1 fruit fly cellular context compared by ENCODE assay signal in genomic region chr3R:14656760-14657604, dm6.
A peak's percentile ranks its signal among the peaks of the same experiment; 100 is the strongest.
TF ChIP-seq lines count a peak whose summit lies in the region.

CG3505 (plus strand) TSS chr3R:14657447.

TF ChIP-seq in whole organism, embryonic, 481 proteins besides CTCF, POLR2A, EP300 and RAD21 (continued from another document and continues in another):
- TF ChIP-seq fd96Cb (tag; optimal IDR thresholded peaks at IDR 0.05; lab: Kevin White, UChicago) (peak; percentile 16), ap (GFP tag; IDR thresholded peaks at IDR 0.05; lab: Robert Waterston, UW) (no peak; the same call in 1 of the 2 replicates), tup (GFP tag; optimal IDR thresholded peaks at IDR 0.05; lab: Kevin White, UChicago) (no peak), CG10274 (GFP tag; optimal IDR thresholded peaks at IDR 0.05; lab: Kevin White, UChicago) (peak; percentile 78), Atf6 (GFP tag; IDR thresholded peaks at IDR 0.05; lab: Robert Waterston, UW) (no peak; the same call in 1 of the 2 replicates), YL-1 (GFP tag; optimal IDR thresholded peaks at IDR 0.05; lab: Kevin White, UChicago) (no peak), CG17186 (GFP tag; optimal IDR thresholded peaks at IDR 0.05; lab: Kevin White, UChicago) (peak; percentile 20), CG1832 (GFP tag; optimal IDR thresholded peaks at IDR 0.05; lab: Kevin White, UChicago) (no peak), ci (GFP tag; IDR thresholded peaks at IDR 0.05; lab: Robert Waterston, UW) (no peak), MESR4 (GFP tag; optimal IDR thresholded peaks at IDR 0.05; lab: Kevin White, UChicago) (no peak), Ravus (GFP tag; IDR thresholded peaks at IDR 0.05; lab: Robert Waterston, UW) (no peak), CG13287 (GFP tag; IDR thresholded peaks at IDR 0.05; lab: Robert Waterston, UW; ENCODE audit: partially characterized antibody) (peak; percentile 50), Tbp (GFP tag; optimal IDR thresholded peaks at IDR 0.05; lab: Kevin White, UChicago) (no peak), lbe (GFP tag; optimal IDR thresholded peaks at IDR 0.05; lab: Kevin White, UChicago) (no peak), CG11560 (tag; IDR thresholded peaks at IDR 0.05; lab: Robert Waterston, UW) (no peak), hth (optimal IDR thresholded peaks at IDR 0.05; lab: Kevin White, UChicago) (no peak), zen (tag; optimal IDR thresholded peaks at IDR 0.05; lab: Kevin White, UChicago) (no peak), sens-2 (GFP tag; IDR thresholded peaks at IDR 0.05; lab: Robert Waterston, UW) (no peak), C15 (GFP tag; IDR thresholded peaks at IDR 0.05; lab: Robert Waterston, UW) (no peak), gem (tag; optimal IDR thresholded peaks at IDR 0.05; lab: Kevin White, UChicago) (no peak), NC2β (GFP tag; optimal IDR thresholded peaks at IDR 0.05; lab: Kevin White, UChicago) (peak; percentile 38), CG3726 (GFP tag; IDR thresholded peaks at IDR 0.05; lab: Robert Waterston, UW) (no peak), bbx (GFP tag; IDR thresholded peaks at IDR 0.05; lab: Robert Waterston, UW; ENCODE audit: partially characterized antibody) (peak; percentile 50; the same call in 1 of the 2 replicates), CG6689 (GFP tag; IDR thresholded peaks at IDR 0.05; lab: Robert Waterston, UW) (no peak), disco-r (GFP tag; optimal IDR thresholded peaks at IDR 0.05; lab: Kevin White, UChicago) (no peak), vnd (GFP tag; IDR thresholded peaks at IDR 0.05; lab: Robert Waterston, UW; ENCODE audit: partially characterized antibody) (peak; percentile 33; the same call in 1 of the 3 replicates), Dbx (GFP tag; IDR thresholded peaks at IDR 0.05; lab: Robert Waterston, UW) (peak; percentile 56; the same call in 2 of the 3 replicates), CG16779 (GFP tag; IDR thresholded peaks at IDR 0.05; lab: Robert Waterston, UW) (no peak), chinmo (GFP tag; IDR thresholded peaks at IDR 0.05; lab: Robert Waterston, UW; ENCODE audit: partially characterized antibody) (0 out of 4 replicates have a peak, but pooled peaks have one; percentile 48), CG18619 (GFP tag; optimal IDR thresholded peaks at IDR 0.05; lab: Kevin White, UChicago) (peak; percentile 6), tgo (GFP tag; IDR thresholded peaks at IDR 0.05; lab: Robert Waterston, UW) (peak; percentile 36; the same call in 2 of the 3 replicates), usp (GFP tag; optimal IDR thresholded peaks at IDR 0.05; lab: Kevin White, UChicago) (no peak), CG42726 (GFP tag; IDR thresholded peaks at IDR 0.05; lab: Robert Waterston, UW; ENCODE audit: partially characterized antibody) (0 out of 2 replicates have a peak, but pooled peaks have one; percentile 48), E2f2 (GFP tag; IDR thresholded peaks at IDR 0.05; lab: Robert Waterston, UW) (peak; percentile 100), CG17912 (GFP tag; optimal IDR thresholded peaks at IDR 0.05; lab: Kevin White, UChicago) (no peak), Med (GFP tag; lab: Kevin White, UChicago) (peak; percentile 78), CG4730 (GFP tag; IDR thresholded peaks at IDR 0.05; lab: Robert Waterston, UW) (no peak), CG7372 (GFP tag; IDR thresholded peaks at IDR 0.05; lab: Robert Waterston, UW) (no peak), vfl (GFP tag; optimal IDR thresholded peaks at IDR 0.05; lab: Kevin White, UChicago) (no peak), Ets65A (GFP tag; lab: Kevin White, UChicago) (no peak), CG1647 (GFP tag; optimal IDR thresholded peaks at IDR 0.05; lab: Kevin White, UChicago) (no peak), gfzf (GFP tag; optimal IDR thresholded peaks at IDR 0.05; lab: Kevin White, UChicago) (peak; percentile 81), PHDP (tag; optimal IDR thresholded peaks at IDR 0.05; lab: Kevin White, UChicago) (peak; percentile 27), CG32767 (GFP tag; IDR thresholded peaks at IDR 0.05; lab: Robert Waterston, UW) (no peak), seq (GFP tag; IDR thresholded peaks at IDR 0.05; lab: Robert Waterston, UW) (no peak), eve (GFP tag; optimal IDR thresholded peaks at IDR 0.05; lab: Kevin White, UChicago) (no peak), Max (GFP tag; optimal IDR thresholded peaks at IDR 0.05; lab: Kevin White, UChicago) (no peak), Kr (GFP tag; optimal IDR thresholded peaks at IDR 0.05; lab: Kevin White, UChicago) (no peak), CG10462 (GFP tag; optimal IDR thresholded peaks at IDR 0.05; lab: Kevin White, UChicago) (no peak), CG13296 (GFP tag; optimal IDR thresholded peaks at IDR 0.05; lab: Kevin White, UChicago) (peak; percentile 74), cato (GFP tag; optimal IDR thresholded peaks at IDR 0.05; lab: Kevin White, UChicago; ENCODE audit: borderline replicate concordance) (no peak), bowl (GFP tag; IDR thresholded peaks at IDR 0.05; lab: Robert Waterston, UW) (no peak), CG4282 (GFP tag; optimal IDR thresholded peaks at IDR 0.05; lab: Kevin White, UChicago) (peak; percentile 2), Ada2b (GFP tag; IDR thresholded peaks at IDR 0.05; lab: Robert Waterston, UW) (peak; percentile 49; the same call in 1 of the 2 replicates), pfk (GFP tag; optimal IDR thresholded peaks at IDR 0.05; lab: Kevin White, UChicago) (peak; percentile 83), CG15073 (GFP tag; optimal IDR thresholded peaks at IDR 0.05; lab: Kevin White, UChicago) (no peak), Dll (GFP tag; IDR thresholded peaks at IDR 0.05; lab: Robert Waterston, UW; ENCODE audit: partially characterized antibody) (no peak), CG17612 (GFP tag; IDR thresholded peaks at IDR 0.05; lab: Robert Waterston, UW) (no peak), CG10959 (GFP tag; IDR thresholded peaks at IDR 0.05; lab: Robert Waterston, UW) (no peak), her (GFP tag; optimal IDR thresholded peaks at IDR 0.05; lab: Kevin White, UChicago) (no peak), CG14965 (GFP tag; optimal IDR thresholded peaks at IDR 0.05; lab: Kevin White, UChicago; ENCODE audit: borderline replicate concordance) (no peak), sna (GFP tag; IDR thresholded peaks at IDR 0.05; lab: Robert Waterston, UW; ENCODE audit: partially characterized antibody) (no peak), run (tag; optimal IDR thresholded peaks at IDR 0.05; lab: Kevin White, UChicago) (peak; percentile 29), CG13775 (GFP tag; optimal IDR thresholded peaks at IDR 0.05; lab: Kevin White, UChicago) (no peak), CG14014 (GFP tag; IDR thresholded peaks at IDR 0.05; lab: Robert Waterston, UW) (peak; percentile 27; the same call in 1 of the 2 replicates), p53 (GFP tag; optimal IDR thresholded peaks at IDR 0.05; lab: Kevin White, UChicago) (no peak), chn (GFP tag; optimal IDR thresholded peaks at IDR 0.05; lab: Kevin White, UChicago) (no peak), ssp (GFP tag; IDR thresholded peaks at IDR 0.05; lab: Robert Waterston, UW) (no peak), CG15696 (tag; optimal IDR thresholded peaks at IDR 0.05; lab: Kevin White, UChicago) (no peak), Dip2 (GFP tag; IDR thresholded peaks at IDR 0.05; lab: Robert Waterston, UW) (no peak), Dip3 (GFP tag; optimal IDR thresholded peaks at IDR 0.05; lab: Kevin White, UChicago) (no peak), sug (tag; optimal IDR thresholded peaks at IDR 0.05; lab: Kevin White, UChicago) (peak; percentile 64), CG2889 (GFP tag; IDR thresholded peaks at IDR 0.05; lab: Robert Waterston, UW) (no peak), lilli (GFP tag; optimal IDR thresholded peaks at IDR 0.05; lab: Kevin White, UChicago) (peak; percentile 56), CG3995 (GFP tag; optimal IDR thresholded peaks at IDR 0.05; lab: Kevin White, UChicago) (peak; percentile 7), Drgx (GFP tag; IDR thresholded peaks at IDR 0.05; lab: Robert Waterston, UW) (peak; percentile 64; the same call in 1 of the 2 replicates), yki (optimal IDR thresholded peaks at IDR 0.05; lab: Kevin White, UChicago) (no peak), da (GFP tag; optimal IDR thresholded peaks at IDR 0.05; lab: Kevin White, UChicago) (no peak), Adf1 (GFP tag; IDR thresholded peaks at IDR 0.05; lab: Robert Waterston, UW) (no peak), NC2α (GFP tag; optimal IDR thresholded peaks at IDR 0.05; lab: Kevin White, UChicago) (no peak), CG12942 (GFP tag; optimal IDR thresholded peaks at IDR 0.05; lab: Kevin White, UChicago) (peak; percentile 21), Rfx (GFP tag; IDR thresholded peaks at IDR 0.05; lab: Robert Waterston, UW) (peak; percentile 50), CG17385 (GFP tag; optimal IDR thresholded peaks at IDR 0.05; lab: Kevin White, UChicago) (peak; percentile 50), CG10654 (GFP tag; optimal IDR thresholded peaks at IDR 0.05; lab: Kevin White, UChicago) (no peak), pb (GFP tag; optimal IDR thresholded peaks at IDR 0.05; lab: Kevin White, UChicago) (no peak), Hey (tag; optimal IDR thresholded peaks at IDR 0.05; lab: Kevin White, UChicago) (no peak), Hsf (GFP tag; optimal IDR thresholded peaks at IDR 0.05; lab: Kevin White, UChicago) (no peak), sr (GFP tag; IDR thresholded peaks at IDR 0.05; lab: Robert Waterston, UW) (no peak), Meics (GFP tag; optimal IDR thresholded peaks at IDR 0.05; lab: Kevin White, UChicago) (peak; percentile 72), CG3838 (GFP tag; optimal IDR thresholded peaks at IDR 0.05; lab: Kevin White, UChicago) (no peak), sens (GFP tag; lab: Kevin White, UChicago) (peak; percentile 73), Camta (GFP tag; optimal IDR thresholded peaks at IDR 0.05; lab: Kevin White, UChicago) (peak; percentile 32), h (optimal IDR thresholded peaks at IDR 0.05; lab: Kevin White, UChicago) (no peak), tx (GFP tag; optimal IDR thresholded peaks at IDR 0.05; lab: Kevin White, UChicago) (no peak), CG14667 (GFP tag; IDR thresholded peaks at IDR 0.05; lab: Robert Waterston, UW) (no peak), B-H2 (GFP tag; optimal IDR thresholded peaks at IDR 0.05; lab: Kevin White, UChicago) (no peak), GATAe (GFP tag; conservative IDR thresholded peaks at IDR 0.05; lab: Robert Waterston, UW) (no peak), grau (tag; optimal IDR thresholded peaks at IDR 0.05; lab: Kevin White, UChicago) (peak; percentile 50), peb (GFP tag; IDR thresholded peaks at IDR 0.05; lab: Robert Waterston, UW) (no peak), ash1 (GFP tag; optimal IDR thresholded peaks at IDR 0.05; lab: Kevin White, UChicago) (no peak), Elba2 (GFP tag; optimal IDR thresholded peaks at IDR 0.05; lab: Kevin White, UChicago) (no peak), gcm2 (GFP tag; optimal IDR thresholded peaks at IDR 0.05; lab: Kevin White, UChicago) (peak; percentile 15), CG13123 (GFP tag; optimal IDR thresholded peaks at IDR 0.05; lab: Kevin White, UChicago) (no peak), ara (GFP tag; IDR thresholded peaks at IDR 0.05; lab: Robert Waterston, UW) (no peak), ac (GFP tag; optimal IDR thresholded peaks at IDR 0.05; lab: Kevin White, UChicago) (no peak), Poxn (GFP tag; IDR thresholded peaks at IDR 0.05; lab: Robert Waterston, UW) (no peak), CG12659 (GFP tag; optimal IDR thresholded peaks at IDR 0.05; lab: Kevin White, UChicago) (peak; percentile 40), nom (GFP tag; optimal IDR thresholded peaks at IDR 0.05; lab: Kevin White, UChicago) (no peak), Hand (GFP tag; optimal IDR thresholded peaks at IDR 0.05; lab: Kevin White, UChicago) (no peak), CG33213 (GFP tag; optimal IDR thresholded peaks at IDR 0.05; lab: Kevin White, UChicago) (no peak), CG32532 (GFP tag; IDR thresholded peaks at IDR 0.05; lab: Robert Waterston, UW) (peak; percentile 54; the same call in 1 of the 2 replicates), CG32772 (GFP tag; IDR thresholded peaks at IDR 0.05; lab: Robert Waterston, UW) (no peak), Lhr (GFP tag; optimal IDR thresholded peaks at IDR 0.05; lab: Kevin White, UChicago) (peak; percentile 61), sim (GFP tag; IDR thresholded peaks at IDR 0.05; lab: Robert Waterston, UW) (no peak), CG12744 (GFP tag; optimal IDR thresholded peaks at IDR 0.05; lab: Kevin White, UChicago) (no peak), Atf3 (GFP tag; optimal IDR thresholded peaks at IDR 0.05; lab: Kevin White, UChicago) (no peak), Mes4 (GFP tag; optimal IDR thresholded peaks at IDR 0.05; lab: Kevin White, UChicago) (no peak), CG13894 (tag; optimal IDR thresholded peaks at IDR 0.05; lab: Kevin White, UChicago) (peak; percentile 95), klu (GFP tag; IDR thresholded peaks at IDR 0.05; lab: Robert Waterston, UW) (no peak), HLH54F (GFP tag; optimal IDR thresholded peaks at IDR 0.05; lab: Kevin White, UChicago) (no peak), zfh2 (GFP tag; optimal IDR thresholded peaks at IDR 0.05; lab: Kevin White, UChicago) (no peak), CG16815 (GFP tag; optimal IDR thresholded peaks at IDR 0.05; lab: Kevin White, UChicago) (no peak), dmrt99B (tag; optimal IDR thresholded peaks at IDR 0.05; lab: Kevin White, UChicago) (peak; percentile 55), CG3281 (GFP tag; optimal IDR thresholded peaks at IDR 0.05; lab: Kevin White, UChicago) (peak; percentile 53), Hmr (GFP tag; optimal IDR thresholded peaks at IDR 0.05; lab: Kevin White, UChicago) (peak; percentile 50), btn (GFP tag; optimal IDR thresholded peaks at IDR 0.05; lab: Kevin White, UChicago) (no peak), CG7987 (GFP tag; optimal IDR thresholded peaks at IDR 0.05; lab: Kevin White, UChicago) (peak; percentile 57), slbo (GFP tag; IDR thresholded peaks at IDR 0.05; lab: Robert Waterston, UW) (peak; percentile 64), nau (GFP tag; optimal IDR thresholded peaks at IDR 0.05; lab: Kevin White, UChicago) (no peak), fru (optimal IDR thresholded peaks at IDR 0.05; lab: Kevin White, UChicago) (no peak), CG15269 (tag; optimal IDR thresholded peaks at IDR 0.05; lab: Kevin White, UChicago) (peak; percentile 54), cad (GFP tag; optimal IDR thresholded peaks at IDR 0.05; lab: Kevin White, UChicago) (no peak), HHEX (GFP tag; optimal IDR thresholded peaks at IDR 0.05; lab: Kevin White, UChicago) (peak; percentile 70), Ptx1 (GFP tag; IDR thresholded peaks at IDR 0.05; lab: Robert Waterston, UW) (peak; percentile 44; the same call in 1 of the 2 replicates), cwo (GFP tag; optimal IDR thresholded peaks at IDR 0.05; lab: Kevin White, UChicago) (peak; percentile 45), CG1792 (GFP tag; optimal IDR thresholded peaks at IDR 0.05; lab: Kevin White, UChicago) (no peak)
